Worm (Caenorhabditis elegans) whole organism, mixed stage, embryonic: ENCODE results near the gene clec-162.

Experiments
- blmp-1 ChIP-seq: fragments of 150-350 bp; optimal IDR thresholded peaks from 2 replicates; lab custom pipeline; 2014; ENCODE audit warnings: missing biosample characterization, missing genetic modification characterization
- ceh-39 ChIP-seq: fragments of 150-350 bp; optimal IDR thresholded peaks from 2 replicates; lab custom pipeline; 2014; ENCODE audit warnings: missing biosample characterization, missing genetic modification characterization
- ceh-43 ChIP-seq: fragments of 200-800 bp; sonication (Bioruptor generic); optimal IDR thresholded peaks from 2 replicates; lab custom pipeline; 2018; ENCODE audit warnings: mild to moderate bottlenecking, missing genetic modification characterization, moderate library complexity, missing compliant biosample characterization
- ceh-83 ChIP-seq: fragments of 200-800 bp; sonication (Bioruptor generic); optimal IDR thresholded peaks from 2 replicates; lab custom pipeline; 2018; ENCODE audit warnings: mild to moderate bottlenecking, missing genetic modification characterization, missing compliant biosample characterization
- ces-1 ChIP-seq: fragments of 150-350 bp; optimal IDR thresholded peaks from 2 replicates; lab custom pipeline; 2014; ENCODE audit warnings: missing biosample characterization, missing genetic modification reagents, missing genetic modification characterization
- drap-1 ChIP-seq: fragments of 200-800 bp; sonication (Bioruptor generic); optimal IDR thresholded peaks from 3 replicates; lab custom pipeline; 2018; ENCODE audit warnings: mild to moderate bottlenecking, missing genetic modification characterization, missing compliant biosample characterization
- elt-1 ChIP-seq: sonication (generic microtip); optimal IDR thresholded peaks from 2 replicates; lab custom pipeline; 2017; ENCODE audit warnings: missing genetic modification characterization, mild to moderate bottlenecking, missing compliant biosample characterization, antibody characterized with exemption, moderate library complexity, borderline replicate concordance; ENCODE audit not compliant: insufficient read depth
- elt-3 ChIP-seq: fragments of 150-350 bp; optimal IDR thresholded peaks from 2 replicates; lab custom pipeline; 2014; ENCODE audit warnings: missing biosample characterization, missing genetic modification characterization
- flh-1 ChIP-seq: fragments of 200-800 bp; sonication (Bioruptor generic); optimal IDR thresholded peaks from 2 replicates; lab custom pipeline; 2018; ENCODE audit warnings: mild to moderate bottlenecking, missing genetic modification characterization, moderate library complexity, missing compliant biosample characterization
- ham-2 ChIP-seq: fragments of 200-800 bp; sonication (Bioruptor generic); optimal IDR thresholded peaks from 2 replicates; lab custom pipeline; 2018; ENCODE audit warnings: mild to moderate bottlenecking, missing genetic modification characterization, missing compliant biosample characterization
- hlh-1 ChIP-seq: fragments of 150-350 bp; optimal IDR thresholded peaks from 2 replicates; lab custom pipeline; 2014; ENCODE audit warnings: missing biosample characterization, missing genetic modification reagents, missing genetic modification characterization
- lin-32 ChIP-seq: fragments of 200-800 bp; sonication (Bioruptor generic); optimal IDR thresholded peaks from 2 replicates; lab custom pipeline; 2018; ENCODE audit warnings: mild to moderate bottlenecking, missing genetic modification characterization, missing compliant biosample characterization
- mab-5 ChIP-seq: fragments of 150-350 bp; optimal IDR thresholded peaks from 2 replicates; lab custom pipeline; 2014; ENCODE audit warnings: missing biosample characterization, missing genetic modification characterization
- mep-1 ChIP-seq: fragments of 150-350 bp; optimal IDR thresholded peaks from 2 replicates; lab custom pipeline; 2017; ENCODE audit warnings: missing biosample characterization, missing genetic modification reagents, missing genetic modification characterization, inconsistent platforms
- mls-2 ChIP-seq: sonication (generic microtip); optimal IDR thresholded peaks from 2 replicates; lab custom pipeline; 2016; ENCODE audit warnings: mild to moderate bottlenecking, missing genetic modification characterization, moderate library complexity, missing compliant biosample characterization
- nhr-12 ChIP-seq: fragments of 150-350 bp; optimal IDR thresholded peaks from 2 replicates; lab custom pipeline; 2014; ENCODE audit warnings: missing biosample characterization, missing genetic modification characterization
- nhr-2 ChIP-seq: fragments of 150-350 bp; optimal IDR thresholded peaks from 2 replicates; lab custom pipeline; 2014; ENCODE audit warnings: missing biosample characterization, missing genetic modification characterization
- nhr-237 ChIP-seq: fragments of 150-350 bp; optimal IDR thresholded peaks from 2 replicates; lab custom pipeline; 2014; ENCODE audit warnings: missing biosample characterization, missing genetic modification characterization
- nhr-28 ChIP-seq: fragments of 150-350 bp; optimal IDR thresholded peaks from 2 replicates; lab custom pipeline; 2014; ENCODE audit warnings: missing biosample characterization, missing genetic modification characterization
- nhr-76 ChIP-seq: sonication (generic microtip); optimal IDR thresholded peaks from 2 replicates; lab custom pipeline; 2017; ENCODE audit warnings: missing biosample characterization, missing genetic modification characterization
- snpc-4 ChIP-seq: fragments of 150-350 bp; optimal IDR thresholded peaks from 2 replicates; lab custom pipeline; 2014; ENCODE audit warnings: missing biosample characterization, missing genetic modification characterization
- sptf-1 ChIP-seq: sonication (generic microtip); optimal IDR thresholded peaks from 2 replicates; lab custom pipeline; 2017; ENCODE audit warnings: mild to moderate bottlenecking, missing genetic modification characterization, moderate library complexity, missing compliant biosample characterization
- tbx-8 ChIP-seq: fragments of 200-800 bp; sonication (Bioruptor generic); optimal IDR thresholded peaks from 2 replicates; lab custom pipeline; 2018; ENCODE audit warnings: mild to moderate bottlenecking, missing genetic modification characterization, moderate library complexity, missing compliant biosample characterization
- unc-120 ChIP-seq: sonication (generic microtip); optimal IDR thresholded peaks from 2 replicates; lab custom pipeline; 2017; ENCODE audit warnings: missing genetic modification characterization, missing compliant biosample characterization; ENCODE audit not compliant: poor library complexity, severe bottlenecking
- unc-39 ChIP-seq: fragments of 150-350 bp; optimal IDR thresholded peaks from 2 replicates; lab custom pipeline; 2014; ENCODE audit warnings: missing biosample characterization, missing genetic modification characterization
- unc-62 ChIP-seq: fragments of 150-350 bp; optimal IDR thresholded peaks from 2 replicates; lab custom pipeline; 2014; ENCODE audit warnings: missing biosample characterization, missing genetic modification reagents, missing genetic modification characterization
- zip-8 ChIP-seq: fragments of 150-350 bp; optimal IDR thresholded peaks from 2 replicates; lab custom pipeline; 2014; ENCODE audit warnings: missing biosample characterization, missing genetic modification characterization

Gene clec-162

ce11 chrIII:9702665-9703252 is 22.3 kb downstream of the clec-162 start:
- no peak for TF ChIP-seq zip-8 (tag; lab: Kevin White, UChicago)
- TF ChIP-seq unc-120 (tag; lab: Kevin White, UChicago): no peak
- no peak for TF ChIP-seq sptf-1 (tag; lab: Kevin White, UChicago)
- no peak for TF ChIP-seq ceh-43 (GFP tag; lab: Kevin White, UChicago)
- TF ChIP-seq elt-3 (tag; lab: Kevin White, UChicago): no peak
- no peak for TF ChIP-seq mls-2 (tag; lab: Kevin White, UChicago)
- TF ChIP-seq elt-1 (tag; lab: Kevin White, UChicago): no peak
- TF ChIP-seq hlh-1: no peak
- TF ChIP-seq nhr-28 (tag; lab: Kevin White, UChicago): no peak
- no peak for TF ChIP-seq snpc-4
- TF ChIP-seq unc-39 (tag; lab: Kevin White, UChicago): no peak
- no peak for TF ChIP-seq flh-1 (GFP tag; lab: Kevin White, UChicago)
- TF ChIP-seq drap-1 (GFP tag; lab: Kevin White, UChicago): no peak
- no peak for TF ChIP-seq unc-62
- TF ChIP-seq nhr-237 (tag; lab: Kevin White, UChicago): no peak
- no peak for TF ChIP-seq ceh-39 (tag; lab: Kevin White, UChicago)
- TF ChIP-seq mep-1 (tag; lab: Kevin White, UChicago): no peak
- no peak for TF ChIP-seq ceh-83 (GFP tag; lab: Kevin White, UChicago)

- TF ChIP-seq unc-120 (tag; lab: Kevin White, UChicago) (peak; percentile 9), sptf-1 (tag; lab: Kevin White, UChicago) (no peak), ceh-39 (tag; lab: Kevin White, UChicago) (no peak), blmp-1 (no peak)
These were observed 23.2 kb downstream of the clec-162 start for ce11 chrIII:9701798-9702197.

ce11 chrIII:9700114-9700690 is 24.8 kb downstream of the clec-162 start:
- TF ChIP-seq ham-2 (GFP tag; lab: Kevin White, UChicago) (peak; percentile 11), unc-62 (peak; percentile 59), ces-1 (GFP tag; lab: Kevin White, UChicago) (peak; percentile 47), ceh-39 (tag; lab: Kevin White, UChicago) (no peak), nhr-2 (tag; lab: Kevin White, UChicago) (peak; percentile 68), drap-1 (GFP tag; lab: Kevin White, UChicago) (peak; percentile 7)

- TF ChIP-seq tbx-8 (GFP tag; lab: Kevin White, UChicago) (no peak), sptf-1 (tag; lab: Kevin White, UChicago) (no peak), nhr-76 (tag; lab: Kevin White, UChicago) (no peak), snpc-4 (no peak), ces-1 (GFP tag; lab: Kevin White, UChicago) (no peak), elt-1 (tag; lab: Kevin White, UChicago) (no peak), mls-2 (tag; lab: Kevin White, UChicago) (no peak), unc-62 (no peak)
These were observed 25.4 kb downstream of the clec-162 start, which contains the start of gene tlk-1 for ce11 chrIII:9699576-9699975. Gene tlk-1, plus strand, starts transcription at chrIII:9699876.

ce11 chrIII:9698635-9699396 is 26.2 kb downstream of the clec-162 start:
- TF ChIP-seq lin-32 (no peak), mab-5 (no peak), drap-1 (GFP tag; lab: Kevin White, UChicago) (no peak), ces-1 (GFP tag; lab: Kevin White, UChicago) (peak; percentile 22), elt-3 (tag; lab: Kevin White, UChicago) (no peak), unc-39 (tag; lab: Kevin White, UChicago) (no peak), ham-2 (GFP tag; lab: Kevin White, UChicago) (no peak), nhr-12 (no peak), mep-1 (tag; lab: Kevin White, UChicago) (no peak), flh-1 (GFP tag; lab: Kevin White, UChicago) (no peak), elt-1 (tag; lab: Kevin White, UChicago) (no peak), unc-62 (peak; percentile 4), nhr-28 (tag; lab: Kevin White, UChicago) (no peak), ceh-43 (GFP tag; lab: Kevin White, UChicago) (no peak)
